Worm (Caenorhabditis elegans): ENCODE results near the gene C15F1.5.

DNA sequence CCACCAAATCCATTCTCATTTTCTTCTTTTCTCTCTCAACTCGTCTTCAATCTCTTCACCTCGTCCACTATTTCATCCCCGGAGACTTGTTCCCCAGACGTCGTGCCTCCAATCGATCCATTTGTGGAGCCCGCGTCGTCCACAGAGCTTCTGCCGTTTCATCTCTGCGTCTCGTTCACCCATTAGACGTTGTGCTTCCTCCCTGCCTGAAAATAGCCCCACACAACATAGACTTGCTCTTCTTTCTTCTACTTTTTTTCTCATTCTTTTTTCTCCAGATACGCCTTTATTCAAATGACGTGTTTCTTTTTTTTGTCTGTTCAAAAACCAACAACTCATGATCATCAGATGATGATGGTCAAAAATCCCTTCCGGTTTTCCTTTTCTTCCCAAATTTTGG is 22.5 kb upstream of the C15F1.5 start:
- TF ChIP-seq nhr-90 (tag; optimal IDR thresholded peaks at IDR 0.05) (no peak), bed-2 (GFP tag; IDR thresholded peaks at IDR 0.05) (no peak), sea-2 (GFP tag; IDR thresholded peaks at IDR 0.05) (no peak), madf-3 (GFP tag; IDR thresholded peaks at IDR 0.05) (no peak), ceh-100 (GFP tag; IDR thresholded peaks at IDR 0.05) (no peak), snpc-4 (GFP tag; optimal IDR thresholded peaks at IDR 0.05) (no peak), snpc-4 (tag; optimal IDR thresholded peaks at IDR 0.05) (peak in 1 of 4 experiments; percentile 9), efl-1 (GFP tag; optimal IDR thresholded peaks at IDR 0.05) (no peak), sptf-2 (GFP tag; optimal IDR thresholded peaks at IDR 0.05) (no peak), snpc-1.1 (tag; optimal IDR thresholded peaks at IDR 0.05; ENCODE audit: insufficient read depth) (no peak), dox-1 (GFP tag; IDR thresholded peaks at IDR 0.05) (no peak), lsy-27 (tag; optimal IDR thresholded peaks at IDR 0.05; ENCODE audit: borderline replicate concordance, insufficient read depth) (no peak), athp-1 (tag; optimal IDR thresholded peaks at IDR 0.05) (no peak), lag-1 (GFP tag; IDR thresholded peaks at IDR 0.05) (no peak), nhr-120 (GFP tag; IDR thresholded peaks at IDR 0.05) (no peak)
